Worm (Caenorhabditis elegans): ENCODE data around the gene btb-16.

btb-16 gene

ce11 chrII:3296644-3297043, at the start of gene btb-16:
TSS of gene btb-16 (plus strand) at chrII:3296883.
- TF ChIP-seq pax-3 (tag; optimal IDR thresholded peaks at IDR 0.05) (no peak), sup-37 (GFP tag; optimal IDR thresholded peaks at IDR 0.05) (no peak), lin-35 (GFP tag; optimal IDR thresholded peaks at IDR 0.05) (peak in 1 of 2 experiments; percentile 22), aly-2 (tag; optimal IDR thresholded peaks at IDR 0.05) (no peak), rnt-1 (tag; optimal IDR thresholded peaks at IDR 0.05) (no peak), pag-3 (tag; optimal IDR thresholded peaks at IDR 0.05; ENCODE audit: borderline replicate concordance, insufficient read depth) (no peak), nhr-11 (tag; optimal IDR thresholded peaks at IDR 0.05) (no peak), elt-2 (tag; optimal IDR thresholded peaks at IDR 0.05) (peak; percentile 70), efl-1 (optimal IDR thresholded peaks at IDR 0.05) (no peak), efl-1 (GFP tag; optimal IDR thresholded peaks at IDR 0.05 in 1 of 2) (peak in 1 of 2 experiments; percentile 77), skn-1 (tag; optimal IDR thresholded peaks at IDR 0.05) (no peak), hlh-4 (tag; optimal IDR thresholded peaks at IDR 0.05) (no peak), nhr-20 (tag; optimal IDR thresholded peaks at IDR 0.05) (no peak), ama-1 (optimal IDR thresholded peaks at IDR 0.05) (no peak), C04F5.9 (tag; optimal IDR thresholded peaks at IDR 0.05) (no peak)

ce11 chrII:3247556-3247955, 49.1 kb upstream of the btb-16 start:
- TF ChIP-seq lsy-2 (tag; optimal IDR thresholded peaks at IDR 0.05) (no peak), nhr-84 (tag; optimal IDR thresholded peaks at IDR 0.05) (no peak), fkh-10 (GFP tag; optimal IDR thresholded peaks at IDR 0.05) (no peak), irx-1 (tag; optimal IDR thresholded peaks at IDR 0.05) (no peak), swsn-7 (tag; optimal IDR thresholded peaks at IDR 0.05) (no peak), hlh-17 (GFP tag; optimal IDR thresholded peaks at IDR 0.05; ENCODE audit: borderline replicate concordance) (no peak), ceh-82 (tag; optimal IDR thresholded peaks at IDR 0.05) (no peak), ztf-4 (tag; optimal IDR thresholded peaks at IDR 0.05) (no peak), mef-2 (tag; optimal IDR thresholded peaks at IDR 0.05) (no peak), hpl-2 (GFP tag; optimal IDR thresholded peaks at IDR 0.05) (no peak), elt-2 (tag; optimal IDR thresholded peaks at IDR 0.05) (no peak), efl-3 (GFP tag; optimal IDR thresholded peaks at IDR 0.05) (no peak)

DNA sequence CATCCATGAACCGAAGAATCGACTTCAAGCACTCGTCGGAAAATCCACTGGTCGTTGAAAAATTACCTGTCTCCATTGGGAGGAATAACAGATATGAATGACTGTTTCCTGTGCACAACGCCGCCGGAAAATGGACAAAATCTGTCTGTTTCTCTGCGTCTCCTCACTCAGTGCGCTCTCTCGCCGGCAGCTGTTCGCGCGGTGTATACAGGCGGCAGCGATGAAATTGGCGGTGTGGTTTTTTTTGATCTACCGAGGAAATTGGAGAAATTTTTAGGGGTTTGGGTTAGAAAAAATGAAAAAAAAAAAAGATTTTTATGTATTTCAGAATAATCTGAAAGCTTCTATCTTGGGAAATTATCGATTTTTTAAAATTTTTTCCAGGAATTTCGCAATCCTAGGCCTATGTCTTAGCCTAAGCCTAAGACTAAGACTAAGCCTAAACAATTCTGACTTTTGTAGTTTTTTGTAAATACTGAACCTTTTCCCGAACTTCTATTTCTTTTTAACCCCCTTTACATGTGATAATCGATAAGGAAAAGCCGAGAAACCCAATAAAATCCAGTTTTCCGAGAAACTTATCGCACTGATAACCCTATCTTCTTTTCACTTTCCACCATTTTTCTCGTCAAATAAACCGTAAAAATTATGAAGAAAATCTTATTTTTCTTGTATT, 48.5 kb upstream of the btb-16 start, which contains the start of the genes fbxc-50 and C17F4.2:
Gene fbxc-50 (minus strand): TSS at position 81 of the 676 bp plus-strand sequence.
Gene C17F4.2 (plus strand): TSS at position 626 of the 676 bp plus-strand sequence.
- TF ChIP-seq zip-4 (GFP tag; optimal IDR thresholded peaks at IDR 0.05) (no peak), pqm-1 (tag; optimal IDR thresholded peaks at IDR 0.05) (no peak), sup-37 (GFP tag; optimal IDR thresholded peaks at IDR 0.05) (no peak), zag-1 (tag; optimal IDR thresholded peaks at IDR 0.05) (no peak), mdl-1 (tag; optimal IDR thresholded peaks at IDR 0.05) (no peak), tlp-1 (tag; optimal IDR thresholded peaks at IDR 0.05) (no peak), ztf-4 (tag; optimal IDR thresholded peaks at IDR 0.05) (no peak), lin-13 (GFP tag; optimal IDR thresholded peaks at IDR 0.05) (no peak), nhr-71 (tag; optimal IDR thresholded peaks at IDR 0.05) (no peak), fkh-10 (GFP tag; optimal IDR thresholded peaks at IDR 0.05) (no peak), ceh-82 (tag; optimal IDR thresholded peaks at IDR 0.05) (no peak), ceh-8 (GFP tag; optimal IDR thresholded peaks at IDR 0.05) (no peak), pax-3 (tag; optimal IDR thresholded peaks at IDR 0.05) (no peak), lin-35 (GFP tag; optimal IDR thresholded peaks at IDR 0.05) (no peak), elt-3 (tag; optimal IDR thresholded peaks at IDR 0.05) (no peak), efl-1 (optimal IDR thresholded peaks at IDR 0.05) (no peak), efl-1 (GFP tag; optimal IDR thresholded peaks at IDR 0.05 in 1 of 2) (peak in 1 of 2 experiments; percentile 56), blmp-1 (tag; optimal IDR thresholded peaks at IDR 0.05) (peak; percentile 80)

ce11 chrII:3249406-3249805, 47.3 kb upstream of the btb-16 start, which contains the start of gene clec-124:
TSS of gene clec-124 (plus strand) at chrII:3249706.
- TF ChIP-seq fkh-10 (GFP tag; optimal IDR thresholded peaks at IDR 0.05) (no peak), egl-13 (tag; optimal IDR thresholded peaks at IDR 0.05) (no peak), unc-98 (GFP tag; IDR thresholded peaks at IDR 0.05) (no peak), lin-39 (tag; optimal IDR thresholded peaks at IDR 0.05) (no peak)

All from whole organism, L1 larva.